Fruit fly (Drosophila melanogaster): ENCODE results near the gene GluRIIA.
A peak's percentile ranks its signal among the peaks of the same experiment; 100 is the strongest.

Gene GluRIIA

dm6 chr2L:5527861-5528260 is 27.0 kb upstream of the GluRIIA start, which contains the start of gene CG31915 (continued):
- TF ChIP-seq phol (tag; optimal IDR thresholded peaks at IDR 0.05) (peak; percentile 7), hbn (GFP tag; IDR thresholded peaks at IDR 0.05; ENCODE audit: partially characterized antibody) (peak; percentile 51), CG13287 (GFP tag; IDR thresholded peaks at IDR 0.05; ENCODE audit: partially characterized antibody) (peak; percentile 66), YL-1 (GFP tag; optimal IDR thresholded peaks at IDR 0.05) (peak; percentile 21), CG6654 (GFP tag; optimal IDR thresholded peaks at IDR 0.05) (peak; percentile 100), eyg (GFP tag; optimal IDR thresholded peaks at IDR 0.05) (no peak), CG12744 (GFP tag; optimal IDR thresholded peaks at IDR 0.05) (no peak), twi (tag; optimal IDR thresholded peaks at IDR 0.05) (peak; percentile 8), sens (GFP tag) (peak; percentile 27), CG2199 (GFP tag; IDR thresholded peaks at IDR 0.05) (0 out of 3 replicates have a peak, but pooled peaks have one; percentile 25), Mrtf (GFP tag; IDR thresholded peaks at IDR 0.05) (no peak), CG17186 (GFP tag; optimal IDR thresholded peaks at IDR 0.05) (no peak), vnd (GFP tag; IDR thresholded peaks at IDR 0.05; ENCODE audit: partially characterized antibody) (peak; percentile 73; the same call in 2 of the 3 replicates), CG42726 (GFP tag; IDR thresholded peaks at IDR 0.05; ENCODE audit: partially characterized antibody) (peak; percentile 8; the same call in 1 of the 2 replicates), CG31224 (GFP tag; IDR thresholded peaks at IDR 0.05) (no peak), Hr78 (GFP tag; optimal IDR thresholded peaks at IDR 0.05) (peak in 1 of 2 experiments; percentile 81), CG14965 (GFP tag; optimal IDR thresholded peaks at IDR 0.05; ENCODE audit: borderline replicate concordance) (no peak), CG14860 (GFP tag; IDR thresholded peaks at IDR 0.05; ENCODE audit: partially characterized antibody) (peak; percentile 71), crc (GFP tag; optimal IDR thresholded peaks at IDR 0.05) (no peak), CG34224 (GFP tag; IDR thresholded peaks at IDR 0.05; ENCODE audit: partially characterized antibody) (peak; percentile 62; the same call in 2 of the 3 replicates), CG2875 (GFP tag; optimal IDR thresholded peaks at IDR 0.05) (no peak), cad (GFP tag; optimal IDR thresholded peaks at IDR 0.05) (peak; percentile 92), otp (GFP tag; IDR thresholded peaks at IDR 0.05) (peak; percentile 91), sens-2 (GFP tag; IDR thresholded peaks at IDR 0.05) (no peak), zen2 (GFP tag; IDR thresholded peaks at IDR 0.05; ENCODE audit: partially characterized antibody) (peak; percentile 61; the same call in 2 of the 3 replicates), Doc3 (GFP tag; IDR thresholded peaks at IDR 0.05; ENCODE audit: partially characterized antibody) (peak; percentile 53; the same call in 2 of the 3 replicates), ato (GFP tag; IDR thresholded peaks at IDR 0.05; ENCODE audit: partially characterized antibody) (peak; percentile 84), CG6791 (GFP tag; IDR thresholded peaks at IDR 0.05; ENCODE audit: partially characterized antibody) (peak; percentile 89), chinmo (GFP tag; IDR thresholded peaks at IDR 0.05; ENCODE audit: partially characterized antibody) (peak; percentile 91), amos (GFP tag; IDR thresholded peaks at IDR 0.05; ENCODE audit: partially characterized antibody) (peak; percentile 61; the same call in 1 of the 2 replicates), CG34422 (GFP tag; IDR thresholded peaks at IDR 0.05) (peak; percentile 47; the same call in 1 of the 3 replicates), Usf (GFP tag; optimal IDR thresholded peaks at IDR 0.05) (no peak), E2f2 (GFP tag; IDR thresholded peaks at IDR 0.05) (peak; percentile 91), CG43689 (GFP tag; IDR thresholded peaks at IDR 0.05) (no peak), CG15514 (GFP tag; optimal IDR thresholded peaks at IDR 0.05) (peak; percentile 29), Scr (GFP tag; IDR thresholded peaks at IDR 0.05; ENCODE audit: partially characterized antibody) (peak; percentile 67), crp (GFP tag; optimal IDR thresholded peaks at IDR 0.05) (peak; percentile 23 to 85), knrl (GFP tag; IDR thresholded peaks at IDR 0.05; ENCODE audit: partially characterized antibody) (peak; percentile 51; the same call in 1 of the 3 replicates), bbx (GFP tag; IDR thresholded peaks at IDR 0.05; ENCODE audit: partially characterized antibody) (peak; percentile 83), CG17829 (tag; optimal IDR thresholded peaks at IDR 0.05) (peak; percentile 9), nerfin-2 (GFP tag; IDR thresholded peaks at IDR 0.05; ENCODE audit: partially characterized antibody) (peak; percentile 86)
